Fruit fly (Drosophila melanogaster): ENCODE measurements around the gene aly.

aly gene

DNA sequence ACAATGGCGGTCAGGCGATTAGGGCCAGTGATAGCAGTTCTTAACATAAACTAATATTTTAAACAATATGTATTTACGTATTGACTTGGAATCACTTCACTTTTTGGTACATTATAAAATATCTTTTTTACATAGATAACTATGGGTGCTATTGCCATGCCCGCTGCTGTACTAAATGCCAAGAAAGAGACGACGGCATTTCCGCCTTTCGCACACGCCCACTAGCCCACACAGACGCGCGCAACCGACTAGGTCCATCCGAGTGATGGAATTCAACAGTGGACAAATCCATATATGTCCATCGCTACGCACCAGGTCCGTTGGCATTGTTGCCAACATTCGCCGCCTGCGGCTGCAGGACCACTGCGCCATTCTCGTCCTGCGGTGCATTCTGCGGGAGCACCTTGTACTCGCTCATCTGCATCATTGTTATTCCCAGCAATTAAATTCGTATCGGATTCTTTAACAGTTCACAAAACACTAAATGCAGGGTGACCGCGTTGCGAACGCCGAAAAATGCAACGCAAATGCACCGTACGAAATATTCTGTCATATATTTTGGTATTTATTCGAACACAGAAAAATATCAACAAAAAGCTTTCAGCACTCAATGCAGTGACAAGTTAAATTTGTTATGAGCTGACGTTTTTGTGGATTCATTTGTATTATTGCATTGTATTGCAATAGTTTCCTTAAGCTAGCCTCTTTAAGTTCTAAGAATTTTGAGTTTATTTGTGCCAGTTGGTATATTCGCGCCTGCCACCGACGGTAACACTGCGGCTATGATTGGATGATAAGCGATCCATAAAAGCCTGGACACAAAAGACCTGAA, 20.2 kb upstream of the aly start, which contains the start of the genes scramb2 and Sk2 (continued):
- TF ChIP-seq CG8388 (GFP tag; optimal IDR thresholded peaks at IDR 0.05) = peak; percentile 94
- peak; percentile 85 for TF ChIP-seq CG31365 (tag; optimal IDR thresholded peaks at IDR 0.05)
- peak; percentile 91 for TF ChIP-seq Blimp-1 (GFP tag; optimal IDR thresholded peaks at IDR 0.05)
- no peak for TF ChIP-seq sc (optimal IDR thresholded peaks at IDR 0.05)
- TF ChIP-seq sc (GFP tag; optimal IDR thresholded peaks at IDR 0.05) = peak; percentile 92
- peak; percentile 95 for TF ChIP-seq ranshi (GFP tag; IDR thresholded peaks at IDR 0.05)
- peak; percentile 83 for TF ChIP-seq ERR (GFP tag; optimal IDR thresholded peaks at IDR 0.05)
- TF ChIP-seq CG17328 (GFP tag; IDR thresholded peaks at IDR 0.05) = peak; percentile 95
- peak; percentile 77 for TF ChIP-seq CkIIα-i1 (GFP tag; IDR thresholded peaks at IDR 0.05)
- TF ChIP-seq CG7556 (GFP tag; optimal IDR thresholded peaks at IDR 0.05) = peak; percentile 95
- TF ChIP-seq sob (GFP tag; IDR thresholded peaks at IDR 0.05) = peak; percentile 95
- TF ChIP-seq Taf1 (GFP tag; IDR thresholded peaks at IDR 0.05) = peak; percentile 92
- TF ChIP-seq Stat92E (GFP tag; optimal IDR thresholded peaks at IDR 0.05) = no peak
- peak; percentile 96 for TF ChIP-seq CG17359 (tag; optimal IDR thresholded peaks at IDR 0.05)
- TF ChIP-seq C15 (GFP tag; IDR thresholded peaks at IDR 0.05) = peak; percentile 89
- peak; percentile 83 for TF ChIP-seq gt (GFP tag; IDR thresholded peaks at IDR 0.05)
- TF ChIP-seq Spps (tag; optimal IDR thresholded peaks at IDR 0.05) = peak; percentile 89
- TF ChIP-seq GATAe (GFP tag; conservative IDR thresholded peaks at IDR 0.05) = peak; percentile 79
- peak; percentile 38; the same call in 1 of the 2 replicates for TF ChIP-seq Dref (GFP tag; IDR thresholded peaks at IDR 0.05)
- TF ChIP-seq Fer3 (tag; optimal IDR thresholded peaks at IDR 0.05) = peak; percentile 94
- TF ChIP-seq CG4730 (GFP tag; IDR thresholded peaks at IDR 0.05) = peak; percentile 93
- peak; percentile 95 for TF ChIP-seq CG14014 (GFP tag; IDR thresholded peaks at IDR 0.05)
- peak; percentile 94 for TF ChIP-seq CG8924 (tag; optimal IDR thresholded peaks at IDR 0.05)
- TF ChIP-seq pum (GFP tag; optimal IDR thresholded peaks at IDR 0.05) = peak; percentile 67
- peak; percentile 67 for TF ChIP-seq tx (GFP tag; optimal IDR thresholded peaks at IDR 0.05)
- TF ChIP-seq CG12299 (tag; optimal IDR thresholded peaks at IDR 0.05) = peak; percentile 95
- TF ChIP-seq Deaf1 (tag; optimal IDR thresholded peaks at IDR 0.05) = peak; percentile 76
- TF ChIP-seq CG16813 (GFP tag; IDR thresholded peaks at IDR 0.05; ENCODE audit: partially characterized antibody) = no peak
- TF ChIP-seq CG3163 (GFP tag; optimal IDR thresholded peaks at IDR 0.05) = peak; percentile 42
- peak; percentile 85 for TF ChIP-seq HLH54F (GFP tag; optimal IDR thresholded peaks at IDR 0.05)
- TF ChIP-seq pfk (GFP tag; optimal IDR thresholded peaks at IDR 0.05) = peak; percentile 48
- TF ChIP-seq CG12769 (tag; optimal IDR thresholded peaks at IDR 0.05) = peak; percentile 96
- peak; percentile 89 for TF ChIP-seq Abd-B (GFP tag; optimal IDR thresholded peaks at IDR 0.05)
- TF ChIP-seq twi (tag; optimal IDR thresholded peaks at IDR 0.05) = peak; percentile 86
- peak; percentile 90 for TF ChIP-seq CG4328 (GFP tag; optimal IDR thresholded peaks at IDR 0.05)
- TF ChIP-seq al (GFP tag; IDR thresholded peaks at IDR 0.05) = peak; percentile 90
- TF ChIP-seq CG18764 (GFP tag; optimal IDR thresholded peaks at IDR 0.05) = peak; percentile 83
- peak; percentile 89 for TF ChIP-seq rib (GFP tag; IDR thresholded peaks at IDR 0.05)
- TF ChIP-seq sim (GFP tag; IDR thresholded peaks at IDR 0.05) = peak; percentile 92
- peak; percentile 96 for TF ChIP-seq Fer1 (GFP tag; optimal IDR thresholded peaks at IDR 0.05)
- peak; percentile 78 for TF ChIP-seq E2f2 (GFP tag; IDR thresholded peaks at IDR 0.05)
- TF ChIP-seq Meics (GFP tag; optimal IDR thresholded peaks at IDR 0.05) = peak; percentile 96
- TF ChIP-seq CG15601 (tag; optimal IDR thresholded peaks at IDR 0.05) = peak; percentile 88
- TF ChIP-seq CG16779 (GFP tag; IDR thresholded peaks at IDR 0.05) = peak; percentile 84
- TF ChIP-seq CG9932 (GFP tag; IDR thresholded peaks at IDR 0.05) = peak; percentile 90
- TF ChIP-seq CG4360 (GFP tag; IDR thresholded peaks at IDR 0.05) = peak; percentile 75
- TF ChIP-seq H2.0 (GFP tag; IDR thresholded peaks at IDR 0.05) = peak; percentile 93
- TF ChIP-seq chm (GFP tag; IDR thresholded peaks at IDR 0.05) = peak; percentile 96
- TF ChIP-seq CG33557 (GFP tag; optimal IDR thresholded peaks at IDR 0.05) = peak; percentile 80

Measured in whole organism, embryonic.